Worm (Caenorhabditis elegans) whole organism, L3 larva: Measurements from ENCODE around the gene R01E6.5.

Experiments used
- nhr-23 ChIP-seq: fragments of 150-350 bp; optimal IDR thresholded peaks from 2 replicates; lab custom pipeline; 2014; ENCODE audit warnings: missing biosample characterization, missing genetic modification reagents, missing genetic modification characterization
- zag-1 ChIP-seq: fragments of 150-350 bp; optimal IDR thresholded peaks from 2 replicates; lab custom pipeline; 2014; ENCODE audit warnings: missing biosample characterization, missing genetic modification characterization

DNA sequence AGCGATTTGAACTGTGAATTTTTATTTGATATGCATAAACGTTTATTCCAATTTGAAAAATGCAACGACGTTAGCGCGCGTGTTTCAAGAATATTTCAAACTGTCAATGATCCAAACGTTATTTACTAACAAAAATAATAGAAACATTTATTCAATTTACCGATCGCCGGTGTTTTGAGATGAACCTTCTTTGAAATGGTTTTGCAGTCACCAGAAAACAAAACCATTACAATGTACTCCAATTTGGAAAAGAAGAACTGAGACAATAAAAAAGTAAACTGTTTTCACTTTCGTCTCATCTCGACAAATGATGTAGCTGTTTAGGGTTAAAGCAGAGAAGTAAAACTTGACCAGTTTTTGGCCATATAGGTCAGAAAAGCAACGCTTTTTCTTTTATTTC lies 29.6 kb upstream of the R01E6.5 start, which contains the start of gene H06A10.1:
- TF ChIP-seq nhr-23 (tag; lab: Kevin White, UChicago) (no peak), zag-1 (tag; lab: Kevin White, UChicago) (no peak)
